Comparison of ENCODE assay signal across 4 worm cellular contexts in the genomic region with DNA sequence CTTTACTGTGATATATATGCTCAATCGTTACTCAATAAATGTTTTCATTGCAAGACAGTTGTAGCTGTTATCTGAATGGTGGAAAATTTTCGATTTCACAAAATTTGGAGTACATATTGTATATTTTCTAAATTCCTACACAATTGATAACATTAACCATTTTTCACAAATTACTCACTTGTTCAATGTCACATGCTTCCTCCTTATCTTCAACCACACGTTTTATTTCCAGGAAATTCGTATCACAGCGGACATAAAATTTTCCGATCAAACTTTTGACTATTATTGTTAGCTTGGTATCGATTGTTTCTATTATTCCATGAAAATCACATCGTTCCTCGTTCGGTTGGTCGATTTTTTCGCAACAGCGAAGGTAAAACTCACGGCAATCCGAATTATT.
TF ChIP-seq lines count a peak whose summit lies in the region.

No protein-coding gene starts in this region.

TF ChIP-seq in whole organism, L1 larva, 84 proteins besides CTCF, POLR2A, EP300 and RAD21:
- TF ChIP-seq lin-13 (GFP tag; optimal IDR thresholded peaks at IDR 0.05; lab: Kevin White, UChicago): no peak
- TF ChIP-seq elt-2 (tag; optimal IDR thresholded peaks at IDR 0.05; lab: Kevin White, UChicago): peak; percentile 73
- no peak for TF ChIP-seq nhr-237 (tag; optimal IDR thresholded peaks at IDR 0.05; lab: Kevin White, UChicago)
- TF ChIP-seq tbx-2 (tag; optimal IDR thresholded peaks at IDR 0.05; lab: Kevin White, UChicago): no peak
- peak; percentile 42 for TF ChIP-seq jun-1 (tag; optimal IDR thresholded peaks at IDR 0.05; lab: Kevin White, UChicago)
- TF ChIP-seq fos-1 (tag; optimal IDR thresholded peaks at IDR 0.05; lab: Kevin White, UChicago): no peak
- TF ChIP-seq fkh-4 (tag; optimal IDR thresholded peaks at IDR 0.05; lab: Kevin White, UChicago; ENCODE audit: borderline replicate concordance): no peak
- no peak for TF ChIP-seq nhr-47 (tag; optimal IDR thresholded peaks at IDR 0.05; lab: Kevin White, UChicago)
- TF ChIP-seq ets-5 (GFP tag; IDR thresholded peaks at IDR 0.05; lab: Robert Waterston, UW): no peak
TF ChIP-seq in whole organism, L1 larva: peak in this region for 2.

TF ChIP-seq in whole organism, L2 larva, 48 proteins besides CTCF, POLR2A, EP300 and RAD21:
- TF ChIP-seq ceh-16 (tag; optimal IDR thresholded peaks at IDR 0.05; lab: Kevin White, UChicago): no peak
- no peak for TF ChIP-seq sem-4 (tag; optimal IDR thresholded peaks at IDR 0.05; lab: Kevin White, UChicago)
- TF ChIP-seq nhr-11 (tag; optimal IDR thresholded peaks at IDR 0.05; lab: Kevin White, UChicago): no peak
- peak; percentile 24 for TF ChIP-seq fos-1 (tag; optimal IDR thresholded peaks at IDR 0.05; lab: Kevin White, UChicago)

TF ChIP-seq in whole organism, L3 larva, 47 proteins besides CTCF, POLR2A, EP300 and RAD21:
- no peak for TF ChIP-seq lin-15B (tag; optimal IDR thresholded peaks at IDR 0.05; lab: Kevin White, UChicago)
- no peak for TF ChIP-seq nhr-67 (tag; optimal IDR thresholded peaks at IDR 0.05; lab: Kevin White, UChicago)
- TF ChIP-seq nhr-43 (tag; optimal IDR thresholded peaks at IDR 0.05; lab: Kevin White, UChicago; ENCODE audit: poor library complexity, severe bottlenecking): no peak
- no peak for TF ChIP-seq mdl-1 (tag; optimal IDR thresholded peaks at IDR 0.05; lab: Kevin White, UChicago)
- TF ChIP-seq tbx-2 (tag; optimal IDR thresholded peaks at IDR 0.05; lab: Kevin White, UChicago): no peak
- TF ChIP-seq ceh-82 (tag; optimal IDR thresholded peaks at IDR 0.05; lab: Kevin White, UChicago): no peak
- no peak for TF ChIP-seq nhr-77 (tag; optimal IDR thresholded peaks at IDR 0.05; lab: Kevin White, UChicago)
- TF ChIP-seq ztf-11 (tag; optimal IDR thresholded peaks at IDR 0.05; lab: Kevin White, UChicago): no peak
- no peak for TF ChIP-seq ztf-4 (tag; optimal IDR thresholded peaks at IDR 0.05; lab: Kevin White, UChicago)
- TF ChIP-seq elt-2 (tag; optimal IDR thresholded peaks at IDR 0.05; lab: Kevin White, UChicago): peak; percentile 59
- TF ChIP-seq nhr-25 (tag; optimal IDR thresholded peaks at IDR 0.05; lab: Kevin White, UChicago): no peak
- TF ChIP-seq snpc-4 (tag; optimal IDR thresholded peaks at IDR 0.05; lab: Kevin White, UChicago): no peak
- TF ChIP-seq lsy-12 (tag; optimal IDR thresholded peaks at IDR 0.05; lab: Kevin White, UChicago): no peak
- no peak for TF ChIP-seq aly-2 (tag; optimal IDR thresholded peaks at IDR 0.05; lab: Kevin White, UChicago)
- TF ChIP-seq ceh-9 (tag; optimal IDR thresholded peaks at IDR 0.05; lab: Kevin White, UChicago): no peak
- TF ChIP-seq pqm-1 (tag; optimal IDR thresholded peaks at IDR 0.05; lab: Kevin White, UChicago): peak; percentile 81
- no peak for TF ChIP-seq nhr-12 (tag; optimal IDR thresholded peaks at IDR 0.05; lab: Kevin White, UChicago)
- no peak for TF ChIP-seq nfya-1 (tag; optimal IDR thresholded peaks at IDR 0.05; lab: Kevin White, UChicago; ENCODE audit: insufficient read depth)
- TF ChIP-seq fkh-2 (tag; optimal IDR thresholded peaks at IDR 0.05; lab: Kevin White, UChicago): no peak
- no peak for TF ChIP-seq egl-27 (tag; optimal IDR thresholded peaks at IDR 0.05; lab: Kevin White, UChicago)
- peak; percentile 63 for TF ChIP-seq jun-1 (tag; optimal IDR thresholded peaks at IDR 0.05; lab: Kevin White, UChicago)
- no peak for TF ChIP-seq lin-39 (tag; optimal IDR thresholded peaks at IDR 0.05; lab: Kevin White, UChicago)
- TF ChIP-seq nhr-11 (tag; optimal IDR thresholded peaks at IDR 0.05; lab: Kevin White, UChicago): no peak
- TF ChIP-seq elt-3 (tag; optimal IDR thresholded peaks at IDR 0.05; lab: Kevin White, UChicago): no peak
- no peak for TF ChIP-seq nhr-28 (tag; optimal IDR thresholded peaks at IDR 0.05; lab: Kevin White, UChicago)
- no peak for TF ChIP-seq R02D3.7 (tag; optimal IDR thresholded peaks at IDR 0.05; lab: Kevin White, UChicago)
- no peak for TF ChIP-seq ama-1 (optimal IDR thresholded peaks at IDR 0.05; lab: Kevin White, UChicago)
- TF ChIP-seq daf-12 (tag; optimal IDR thresholded peaks at IDR 0.05; lab: Kevin White, UChicago): no peak
- no peak for TF ChIP-seq nhr-23 (tag; optimal IDR thresholded peaks at IDR 0.05; lab: Kevin White, UChicago)
- TF ChIP-seq sea-2 (GFP tag; optimal IDR thresholded peaks at IDR 0.05; lab: Kevin White, UChicago): no peak
- TF ChIP-seq nhr-76 (tag; optimal IDR thresholded peaks at IDR 0.05; lab: Kevin White, UChicago): no peak
- TF ChIP-seq unc-62 (GFP tag; optimal IDR thresholded peaks at IDR 0.05; lab: Kevin White, UChicago): no peak
- peak; percentile 56 for TF ChIP-seq pha-4 (tag; optimal IDR thresholded peaks at IDR 0.05; lab: Kevin White, UChicago)
- TF ChIP-seq fos-1 (tag; optimal IDR thresholded peaks at IDR 0.05; lab: Kevin White, UChicago): no peak
TF ChIP-seq in whole organism, L3 larva: peak in this region for 4.

TF ChIP-seq in whole organism, L4 larva, 104 proteins besides CTCF, POLR2A, EP300 and RAD21:
- TF ChIP-seq lin-38 (GFP tag; IDR thresholded peaks at IDR 0.05; lab: Robert Waterston, UW): no peak
- TF ChIP-seq mdl-1 (tag; optimal IDR thresholded peaks at IDR 0.05; lab: Kevin White, UChicago): no peak
- peak; percentile 65 for TF ChIP-seq nhr-28 (tag; optimal IDR thresholded peaks at IDR 0.05; lab: Kevin White, UChicago)
- TF ChIP-seq dmd-8 (GFP tag; IDR thresholded peaks at IDR 0.05; lab: Robert Waterston, UW): no peak
- peak; percentile 8 for TF ChIP-seq dve-1 (tag; optimal IDR thresholded peaks at IDR 0.05; lab: Kevin White, UChicago; ENCODE audit: insufficient read depth)
- TF ChIP-seq lir-3 (tag; optimal IDR thresholded peaks at IDR 0.05; lab: Kevin White, UChicago): no peak
- TF ChIP-seq daf-16 (GFP tag; optimal IDR thresholded peaks at IDR 0.05; lab: Kevin White, UChicago): no peak
- TF ChIP-seq daf-16 (tag; optimal IDR thresholded peaks at IDR 0.05; lab: Kevin White, UChicago): peak; percentile 12
- TF ChIP-seq unc-130 (GFP tag; optimal IDR thresholded peaks at IDR 0.05; lab: Kevin White, UChicago): no peak
